Worm (Caenorhabditis elegans): Measurements from ENCODE around the gene M57.2.

The M57.2 gene

DNA sequence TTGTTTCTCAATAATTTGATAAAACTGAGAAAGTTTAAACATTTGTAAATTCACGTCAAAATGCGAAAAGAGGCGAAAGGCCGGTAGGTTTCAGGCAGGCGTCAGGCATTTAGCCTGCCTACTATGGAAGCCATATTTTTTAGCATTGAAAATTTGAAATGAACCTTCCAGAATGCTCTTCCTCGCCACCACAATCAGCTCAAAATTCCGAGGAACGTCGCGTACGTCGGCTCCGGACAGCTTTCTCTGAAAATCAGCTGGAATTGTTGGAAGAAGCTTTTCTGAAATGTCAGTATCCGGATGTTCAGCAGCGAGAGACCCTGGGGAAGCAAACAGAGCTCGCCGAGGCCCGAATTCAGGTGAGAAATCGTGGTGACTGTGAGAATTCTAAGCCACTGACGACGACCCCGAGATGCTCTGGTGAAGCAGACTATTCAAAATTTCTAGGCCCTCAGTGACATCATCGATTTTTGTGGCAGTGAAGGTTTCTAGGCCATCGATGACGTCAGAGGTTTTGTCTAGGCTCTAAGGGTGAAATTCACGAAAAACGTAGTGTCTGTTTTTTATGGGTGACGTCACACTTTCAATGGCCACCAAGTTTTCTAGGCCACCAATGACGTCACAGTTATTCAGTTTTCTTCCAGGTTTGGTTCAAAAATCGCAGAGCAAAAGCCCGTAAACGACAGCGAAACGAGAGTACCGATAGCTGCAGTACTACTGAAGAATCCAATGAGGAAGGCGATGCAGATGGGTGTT is 25.0 kb upstream of the M57.2 start:
- TF ChIP-seq mec-3 (tag; optimal IDR thresholded peaks at IDR 0.05; ENCODE audit: borderline replicate concordance) (no peak), unc-42 (tag; optimal IDR thresholded peaks at IDR 0.05) (no peak), unc-3 (GFP tag; conservative IDR thresholded peaks at IDR 0.05) (no peak), unc-3 (tag; optimal IDR thresholded peaks at IDR 0.05) (no peak), fkh-10 (GFP tag; optimal IDR thresholded peaks at IDR 0.05) (no peak), pat-9 (tag; optimal IDR thresholded peaks at IDR 0.05) (no peak), ceh-24 (tag; optimal IDR thresholded peaks at IDR 0.05) (no peak), pros-1 (tag; optimal IDR thresholded peaks at IDR 0.05) (no peak), ceh-19 (GFP tag; optimal IDR thresholded peaks at IDR 0.05) (no peak), pha-2 (tag; optimal IDR thresholded peaks at IDR 0.05) (no peak), ceh-22 (tag; optimal IDR thresholded peaks at IDR 0.05) (no peak)

ce11 chrIV:3504144-3504543 is 23.0 kb upstream of the M57.2 start, which contains the start of gene srz-83:
Gene srz-83, plus strand, starts transcription at chrIV:3504444.
- TF ChIP-seq gmeb-2 (tag; optimal IDR thresholded peaks at IDR 0.05) = no peak
- TF ChIP-seq pqm-1 (tag; optimal IDR thresholded peaks at IDR 0.05) = no peak
- no peak for TF ChIP-seq ref-2 (tag; optimal IDR thresholded peaks at IDR 0.05)
- TF ChIP-seq ceh-30 (tag; optimal IDR thresholded peaks at IDR 0.05) = no peak
- TF ChIP-seq unc-55 (GFP tag; optimal IDR thresholded peaks at IDR 0.05) = no peak
- no peak for TF ChIP-seq rnt-1 (tag; optimal IDR thresholded peaks at IDR 0.05)
- TF ChIP-seq ceh-48 (tag; optimal IDR thresholded peaks at IDR 0.05) = no peak
- TF ChIP-seq C08G9.2 (tag; optimal IDR thresholded peaks at IDR 0.05) = no peak

DNA sequence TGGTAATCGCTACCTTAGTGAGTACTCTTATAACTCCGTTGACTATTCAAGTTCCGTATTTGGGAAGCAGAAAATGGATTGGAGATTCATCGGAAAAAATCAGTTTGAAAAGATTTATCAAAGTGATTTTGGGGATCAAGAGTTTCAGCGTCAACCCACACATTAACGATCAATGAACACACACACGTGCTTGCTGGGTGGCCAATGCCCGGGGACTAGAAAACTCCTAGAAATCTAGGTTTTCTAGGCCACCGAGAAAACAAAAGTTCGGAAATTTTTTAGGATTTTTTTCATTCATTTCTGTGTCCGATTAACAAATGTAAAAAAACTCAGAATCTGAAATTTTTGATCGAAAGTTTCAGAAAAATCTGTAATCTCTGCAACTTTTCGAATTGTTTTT is 21.2 kb upstream of the M57.2 start:
- no peak for TF ChIP-seq unc-55 (GFP tag; optimal IDR thresholded peaks at IDR 0.05)
- no peak for TF ChIP-seq ceh-45 (GFP tag; IDR thresholded peaks at IDR 0.05)
- peak; percentile 40 for TF ChIP-seq ama-1 (optimal IDR thresholded peaks at IDR 0.05)
- TF ChIP-seq che-1 (tag; optimal IDR thresholded peaks at IDR 0.05) = no peak
- TF ChIP-seq unc-42 (tag; optimal IDR thresholded peaks at IDR 0.05) = no peak

- no peak for TF ChIP-seq dve-1 (tag; optimal IDR thresholded peaks at IDR 0.05)
- no peak for TF ChIP-seq eyg-1 (tag; optimal IDR thresholded peaks at IDR 0.05)
- no peak for TF ChIP-seq sox-4 (tag; optimal IDR thresholded peaks at IDR 0.05)
- no peak for TF ChIP-seq syd-9 (tag; optimal IDR thresholded peaks at IDR 0.05)
- TF ChIP-seq madf-2 (tag; optimal IDR thresholded peaks at IDR 0.05) = no peak
- TF ChIP-seq ahr-1 (tag; optimal IDR thresholded peaks at IDR 0.05) = no peak
Measured at ce11 chrIV:3509477-3510063, 17.6 kb upstream of the M57.2 start, which contains the start of gene ced-10. Gene ced-10, minus strand, starts transcription at chrIV:3509527.

DNA sequence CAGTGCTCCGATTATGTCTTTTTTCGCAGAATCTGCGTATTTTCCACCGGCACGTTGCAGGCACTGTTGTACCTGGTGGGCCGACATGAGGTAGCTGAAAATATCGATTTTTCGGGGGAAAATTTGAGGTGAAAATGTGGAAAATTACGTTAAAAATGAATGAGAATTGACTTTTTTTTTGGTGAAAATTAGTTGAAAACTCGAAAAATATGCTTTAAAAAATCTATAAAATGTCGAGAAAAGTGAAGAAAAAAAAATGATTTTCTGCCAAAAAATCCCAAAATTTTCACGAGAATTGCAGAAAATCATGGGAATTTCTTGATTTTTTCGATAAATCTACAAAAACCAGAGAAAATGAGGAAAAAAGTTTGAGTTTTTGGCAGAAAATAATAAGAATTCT is 12.7 kb upstream of the M57.2 start, which contains the start of gene tsg-101:
Gene tsg-101, minus strand, starts transcription at position 101 of the 400 bp plus-strand sequence.
- TF ChIP-seq mec-3 (tag; optimal IDR thresholded peaks at IDR 0.05; ENCODE audit: borderline replicate concordance) (no peak), nfya-1 (tag; optimal IDR thresholded peaks at IDR 0.05) (no peak)

DNA sequence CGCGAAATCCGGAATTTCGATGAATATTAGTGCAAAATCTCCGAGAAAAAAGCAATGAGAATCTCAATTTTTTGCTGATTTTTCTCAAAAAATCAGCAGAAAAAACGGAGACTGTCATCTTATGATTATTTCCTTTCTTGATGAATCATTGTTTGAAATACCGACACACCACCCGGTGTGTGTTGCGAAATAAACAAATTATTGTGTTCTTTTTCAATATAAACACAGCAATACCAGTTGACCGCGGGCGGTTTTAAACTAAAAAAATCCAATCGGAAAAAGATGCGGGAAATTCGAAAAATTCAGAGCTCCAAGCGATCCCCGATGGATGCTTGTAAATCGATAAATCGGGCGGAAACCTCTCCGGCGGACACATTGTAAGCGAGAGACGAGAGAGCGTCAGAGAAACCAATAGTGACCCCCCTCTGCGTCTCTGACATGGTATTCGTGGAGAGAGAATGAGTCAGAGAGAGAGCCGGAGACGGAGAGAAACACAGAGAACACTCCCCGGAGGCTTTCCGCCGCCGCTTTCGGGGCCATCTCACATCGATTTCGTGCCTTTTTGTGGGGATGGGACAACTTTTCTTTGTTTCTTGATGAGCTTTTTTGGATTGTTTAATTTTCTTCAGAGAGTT is 11.6 kb upstream of the M57.2 start:
- TF ChIP-seq unc-42 (tag; optimal IDR thresholded peaks at IDR 0.05) = peak; percentile 14
- no peak for TF ChIP-seq C08G9.2 (tag; optimal IDR thresholded peaks at IDR 0.05)
- peak; percentile 0 for TF ChIP-seq elt-2 (tag; optimal IDR thresholded peaks at IDR 0.05)
- TF ChIP-seq hlh-15 (tag; optimal IDR thresholded peaks at IDR 0.05) = no peak
- no peak for TF ChIP-seq odd-2 (tag; optimal IDR thresholded peaks at IDR 0.05)
- TF ChIP-seq pqm-1 (tag; optimal IDR thresholded peaks at IDR 0.05) = no peak
- TF ChIP-seq ceh-31 (tag; optimal IDR thresholded peaks at IDR 0.05) = peak; percentile 71
- peak; percentile 33 for TF ChIP-seq ref-2 (tag; optimal IDR thresholded peaks at IDR 0.05)
- TF ChIP-seq ceh-48 (tag; optimal IDR thresholded peaks at IDR 0.05) = peak; percentile 89
- peak; percentile 23 for TF ChIP-seq ceh-18 (tag; optimal IDR thresholded peaks at IDR 0.05)
- no peak for TF ChIP-seq lim-6 (tag; optimal IDR thresholded peaks at IDR 0.05)
- TF ChIP-seq nfya-1 (tag; optimal IDR thresholded peaks at IDR 0.05) = peak; percentile 79
- peak; percentile 87 for TF ChIP-seq unc-55 (GFP tag; optimal IDR thresholded peaks at IDR 0.05)
- peak; percentile 28 for TF ChIP-seq ceh-34 (tag; optimal IDR thresholded peaks at IDR 0.05)
- TF ChIP-seq tbx-2 (tag; optimal IDR thresholded peaks at IDR 0.05) = peak; percentile 33
- peak; percentile 50 for TF ChIP-seq F13H6.1 (tag; optimal IDR thresholded peaks at IDR 0.05)

Data from whole organism, late embryonic.